Worm (Caenorhabditis elegans) whole organism, young adult: ENCODE measurements around the gene ensh-1.

Source experiments
- B0261.1 ChIP-seq: sonication (generic microtip); optimal IDR thresholded peaks from 2 replicates; lab custom pipeline; 2016; ENCODE audit warnings: mild to moderate bottlenecking, missing genetic modification characterization, moderate library complexity, missing compliant biosample characterization
- B0336.3 ChIP-seq: fragments of 200-800 bp; sonication (Bioruptor generic); IDR thresholded peaks from 2 replicates; pipeline ENCODE4 v1.3.6; 2022; ENCODE audit warnings: missing genetic modification characterization, missing compliant biosample characterization
- C06A6.2 ChIP-seq: fragments of 200-800 bp; sonication (Bioruptor generic); conservative IDR thresholded peaks from 2 replicates; pipeline ENCODE4 v1.3.6; 2022; ENCODE audit warnings: missing genetic modification characterization, missing compliant biosample characterization
- D2030.7 ChIP-seq: fragments of 200-800 bp; sonication (Bioruptor generic); IDR thresholded peaks from 2 replicates; pipeline ENCODE4 v1.3.6; 2022; ENCODE audit warnings: missing genetic modification reagents, missing genetic modification characterization, missing compliant biosample characterization
- F10E7.11 ChIP-seq: sonication (generic microtip); optimal IDR thresholded peaks from 2 replicates; lab custom pipeline; 2017; ENCODE audit warnings: mild to moderate bottlenecking, missing genetic modification characterization, moderate library complexity, missing compliant biosample characterization
- F23B12.7 ChIP-seq: sonication (generic microtip); optimal IDR thresholded peaks from 2 replicates; lab custom pipeline; 2017; ENCODE audit warnings: missing genetic modification characterization, mild to moderate bottlenecking, missing compliant biosample characterization, antibody characterized with exemption, moderate library complexity; ENCODE audit not compliant: insufficient read depth
- F33H1.4 ChIP-seq: fragments of 200-800 bp; sonication (Bioruptor generic); IDR thresholded peaks from 2 replicates; pipeline ENCODE4 v1.3.6; 2022; ENCODE audit warnings: missing genetic modification reagents, missing genetic modification characterization, missing compliant biosample characterization
- F37B4.10 ChIP-seq: fragments of 200-800 bp; sonication (Bioruptor generic); IDR thresholded peaks from 2 replicates; pipeline ENCODE4 v1.3.6; 2022; ENCODE audit warnings: missing genetic modification characterization, missing compliant biosample characterization
- F39B2.1 ChIP-seq: fragments of 200-800 bp; sonication (Bioruptor generic); IDR thresholded peaks from 2 replicates; pipeline ENCODE4 v1.3.6; 2022; ENCODE audit warnings: missing genetic modification reagents, missing genetic modification characterization, missing compliant biosample characterization
- F52B5.7 ChIP-seq: sonication (generic microtip); optimal IDR thresholded peaks from 2 replicates; lab custom pipeline; 2016; ENCODE audit warnings: mild to moderate bottlenecking, missing genetic modification characterization, missing compliant biosample characterization
- F55B11.4 ChIP-seq: sonication (generic microtip); optimal IDR thresholded peaks from 2 replicates; lab custom pipeline; 2016; ENCODE audit warnings: missing compliant biosample characterization, missing genetic modification characterization, borderline replicate concordance; ENCODE audit not compliant: insufficient read depth
- F57A8.1 ChIP-seq: fragments of 200-800 bp; sonication (Bioruptor generic); optimal IDR thresholded peaks from 2 replicates; lab custom pipeline; 2018; ENCODE audit warnings: mild to moderate bottlenecking, missing genetic modification characterization, moderate library complexity, missing compliant biosample characterization
- F57C9.4 ChIP-seq: sonication (generic microtip); optimal IDR thresholded peaks from 2 replicates; lab custom pipeline; 2017; ENCODE audit warnings: mild to moderate bottlenecking, missing genetic modification characterization, missing compliant biosample characterization
- K12H6.12 ChIP-seq: fragments of 200-800 bp; sonication (Bioruptor generic); optimal IDR thresholded peaks from 2 replicates; lab custom pipeline; 2018; ENCODE audit warnings: mild to moderate bottlenecking, missing genetic modification characterization, missing compliant biosample characterization
- T07F8.4 ChIP-seq: sonication (generic microtip); optimal IDR thresholded peaks from 2 replicates; lab custom pipeline; 2016; ENCODE audit warnings: mild to moderate bottlenecking, missing genetic modification characterization, moderate library complexity, missing compliant biosample characterization
- Y53G8AR.9 ChIP-seq: fragments of 200-800 bp; sonication (Bioruptor generic); conservative IDR thresholded peaks from 2 replicates; pipeline ENCODE4 v1.3.6; 2022; ENCODE audit warnings: missing genetic modification reagents, missing genetic modification characterization, missing compliant biosample characterization
- Y56A3A.18 ChIP-seq: fragments of 200-800 bp; sonication (Bioruptor generic); IDR thresholded peaks from 2 replicates; pipeline ENCODE4 v1.3.6; 2022; ENCODE audit warnings: missing genetic modification reagents, missing genetic modification characterization, missing compliant biosample characterization
- Y79H2A.3 ChIP-seq: fragments of 200-800 bp; sonication (Bioruptor generic); conservative IDR thresholded peaks from 2 replicates; pipeline ENCODE4 v1.3.6; 2022; ENCODE audit warnings: missing genetic modification reagents, missing genetic modification characterization, missing compliant biosample characterization
- Y95B8A.8 ChIP-seq: fragments of 200-800 bp; sonication (Bioruptor generic); IDR thresholded peaks from 2 replicates; pipeline ENCODE4 v1.3.6; 2022; ENCODE audit warnings: missing genetic modification reagents, missing genetic modification characterization, missing compliant biosample characterization
- athp-1 ChIP-seq: sonication (generic microtip); optimal IDR thresholded peaks from 2 replicates; lab custom pipeline; 2017; ENCODE audit warnings: mild to moderate bottlenecking, missing genetic modification characterization, missing compliant biosample characterization
- attf-3 ChIP-seq: fragments of 200-800 bp; sonication (Bioruptor generic); conservative IDR thresholded peaks from 2 replicates; pipeline ENCODE4 v1.3.6; 2022; ENCODE audit warnings: missing genetic modification reagents, missing genetic modification characterization, missing compliant biosample characterization
- bed-2 ChIP-seq: fragments of 200-800 bp; sonication (Bioruptor generic); IDR thresholded peaks from 2 replicates; pipeline ENCODE4 v1.3.6; 2022; ENCODE audit warnings: missing genetic modification reagents, missing genetic modification characterization, missing compliant biosample characterization
- ceh-27 ChIP-seq: fragments of 200-800 bp; sonication (Bioruptor generic); optimal IDR thresholded peaks from 2 replicates; lab custom pipeline; 2018; ENCODE audit warnings: mild to moderate bottlenecking, missing genetic modification characterization, moderate library complexity, missing compliant biosample characterization
- die-1 ChIP-seq: sonication (generic microtip); optimal IDR thresholded peaks from 2 replicates; lab custom pipeline; 2016; ENCODE audit warnings: missing genotype, mild to moderate bottlenecking, missing genetic modification characterization, missing compliant biosample characterization
- dpl-1 ChIP-seq: fragments of 150-350 bp; optimal IDR thresholded peaks from 2 replicates; lab custom pipeline; 2014; ENCODE audit warnings: missing biosample characterization, missing genetic modification reagents, missing genetic modification characterization
- egl-18 ChIP-seq: fragments of 200-800 bp; sonication (Bioruptor generic); IDR thresholded peaks from 2 replicates; pipeline ENCODE4 v1.3.6; 2022; ENCODE audit warnings: missing genetic modification reagents, missing genetic modification characterization, missing compliant biosample characterization
- hlh-26 ChIP-seq: fragments of 200-800 bp; sonication (Bioruptor generic); conservative IDR thresholded peaks from 2 replicates; pipeline ENCODE4 v1.3.6; 2022; ENCODE audit warnings: missing genetic modification reagents, missing genetic modification characterization, missing compliant biosample characterization
- hmg-1.2 ChIP-seq: fragments of 200-800 bp; sonication (Bioruptor generic); IDR thresholded peaks from 2 replicates; pipeline ENCODE4 v1.3.6; 2022; ENCODE audit warnings: missing genetic modification reagents, missing genetic modification characterization, missing compliant biosample characterization
- lag-1 ChIP-seq: fragments of 200-800 bp; sonication (Bioruptor generic); IDR thresholded peaks from 2 replicates; pipeline ENCODE4 v1.3.6; 2022; ENCODE audit warnings: missing genetic modification reagents, missing genetic modification characterization, missing compliant biosample characterization
- let-526 ChIP-seq: fragments of 200-800 bp; sonication (Bioruptor generic); IDR thresholded peaks from 2 replicates; pipeline ENCODE4 v1.3.6; 2022; ENCODE audit warnings: missing genetic modification reagents, missing genetic modification characterization, missing compliant biosample characterization
- lin-54 ChIP-seq: fragments of 200-800 bp; sonication (Bioruptor generic); optimal IDR thresholded peaks from 2 replicates; lab custom pipeline; 2018; ENCODE audit warnings: mild to moderate bottlenecking, missing genetic modification characterization, missing compliant biosample characterization
- lsl-1 ChIP-seq: fragments of 200-800 bp; sonication (Bioruptor generic); optimal IDR thresholded peaks from 2 replicates; lab custom pipeline; 2018; ENCODE audit warnings: mild to moderate bottlenecking, missing genetic modification characterization, moderate library complexity, missing compliant biosample characterization
- lsy-27 ChIP-seq: sonication (generic microtip); optimal IDR thresholded peaks from 2 replicates; lab custom pipeline; 2017; ENCODE audit warnings: missing genetic modification characterization, mild to moderate bottlenecking, missing compliant biosample characterization, antibody characterized with exemption, missing genotype, borderline replicate concordance; ENCODE audit not compliant: insufficient read depth
- madf-6 ChIP-seq: fragments of 200-800 bp; sonication (Bioruptor generic); IDR thresholded peaks from 2 replicates; pipeline ENCODE4 v1.3.6; 2022; ENCODE audit warnings: missing genetic modification reagents, missing genetic modification characterization, missing compliant biosample characterization
- nhr-179 ChIP-seq: sonication (generic microtip); optimal IDR thresholded peaks from 2 replicates; lab custom pipeline; 2016; ENCODE audit warnings: mild to moderate bottlenecking, missing genetic modification characterization, missing compliant biosample characterization
- nhr-80 ChIP-seq: sonication (generic microtip); optimal IDR thresholded peaks from 2 replicates; lab custom pipeline; 2016; ENCODE audit warnings: missing genetic modification characterization, missing compliant biosample characterization
- nhr-90 ChIP-seq: sonication (generic microtip); optimal IDR thresholded peaks from 2 replicates; lab custom pipeline; 2016; ENCODE audit warnings: missing genotype, mild to moderate bottlenecking, missing genetic modification characterization, missing compliant biosample characterization
- pbrm-1 ChIP-seq: fragments of 200-800 bp; sonication (Bioruptor generic); IDR thresholded peaks from 2 replicates; pipeline ENCODE4 v1.3.6; 2022; ENCODE audit warnings: missing genetic modification reagents, missing genetic modification characterization, missing compliant biosample characterization
- rec-8 ChIP-seq, 2 experiments: sonication (generic microtip); optimal IDR thresholded peaks; 2 replicates each; lab custom pipeline; 2016; ENCODE audit warnings: mild to moderate bottlenecking in 2 of 2, missing genetic modification characterization in 2 of 2, missing genetic modification reagents in 2 of 2, missing genotype in 2 of 2, missing biosample characterization in 1 of 2, missing compliant biosample characterization in 1 of 2, moderate library complexity in 1 of 2
- repo-1 ChIP-seq: sonication (generic microtip); optimal IDR thresholded peaks from 2 replicates; lab custom pipeline; 2017; ENCODE audit warnings: mild to moderate bottlenecking, missing genetic modification characterization, missing compliant biosample characterization
- sea-2 ChIP-seq: fragments of 200-800 bp; sonication (Bioruptor generic); IDR thresholded peaks from 2 replicates; pipeline ENCODE4 v1.3.6; 2022; ENCODE audit warnings: missing genetic modification characterization, missing compliant biosample characterization
- snpc-1.1 ChIP-seq: sonication (generic microtip); optimal IDR thresholded peaks from 2 replicates; lab custom pipeline; 2017; ENCODE audit warnings: missing genetic modification characterization, mild to moderate bottlenecking, missing compliant biosample characterization, antibody characterized with exemption, moderate library complexity, missing genotype, missing genetic modification reagents; ENCODE audit not compliant: insufficient read depth
- tbx-9 ChIP-seq: sonication (generic microtip); optimal IDR thresholded peaks from 2 replicates; lab custom pipeline; 2016; ENCODE audit warnings: borderline replicate concordance, missing genetic modification characterization, inconsistent platforms, missing compliant biosample characterization
- tlf-1 ChIP-seq: fragments of 200-800 bp; sonication (Bioruptor generic); optimal IDR thresholded peaks from 2 replicates; lab custom pipeline; 2018; ENCODE audit warnings: mild to moderate bottlenecking, missing genetic modification characterization, missing compliant biosample characterization
- unc-130 ChIP-seq: sonication (generic microtip); optimal IDR thresholded peaks from 2 replicates; lab custom pipeline; 2016; ENCODE audit warnings: missing genetic modification reagents, missing genetic modification characterization, missing compliant biosample characterization
- zfh-2 ChIP-seq: fragments of 200-800 bp; sonication (Bioruptor generic); conservative IDR thresholded peaks from 2 replicates; pipeline ENCODE4 v1.3.6; 2022; ENCODE audit warnings: missing genetic modification reagents, missing genetic modification characterization, missing compliant biosample characterization
- ztf-22 ChIP-seq: fragments of 200-800 bp; sonication (Bioruptor generic); optimal IDR thresholded peaks from 2 replicates; lab custom pipeline; 2018; ENCODE audit warnings: mild to moderate bottlenecking, missing genetic modification characterization, moderate library complexity, missing compliant biosample characterization
- ztf-26 ChIP-seq: sonication (generic microtip); optimal IDR thresholded peaks from 2 replicates; lab custom pipeline; 2017; ENCODE audit warnings: missing genetic modification characterization, missing compliant biosample characterization
- ztf-3 ChIP-seq: fragments of 200-800 bp; sonication (Bioruptor generic); optimal IDR thresholded peaks from 2 replicates; lab custom pipeline; 2018; ENCODE audit warnings: mild to moderate bottlenecking, missing genetic modification characterization, missing compliant biosample characterization

Gene ensh-1

DNA sequence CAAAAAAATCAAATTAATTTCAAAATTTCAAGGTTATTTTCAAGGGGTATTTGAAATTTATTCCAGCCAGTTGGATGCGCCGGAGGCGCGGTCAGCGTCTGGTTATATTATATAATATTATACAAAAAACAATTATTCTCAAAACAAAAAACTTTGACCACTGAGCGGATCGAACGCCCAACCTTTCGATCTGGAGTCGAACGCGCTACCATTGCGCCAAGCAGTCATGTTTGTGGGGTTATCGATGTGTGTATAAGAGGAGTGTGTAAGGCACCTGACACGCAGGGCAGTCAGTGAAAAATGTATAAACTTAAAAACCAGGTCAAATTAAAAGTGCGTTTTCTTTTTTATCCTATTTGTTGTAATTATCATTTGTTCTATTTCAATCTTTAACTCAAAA, 38.9 kb downstream of the ensh-1 start (continued):
- TF ChIP-seq sea-2 (no peak), let-526 (GFP tag; lab: Robert Waterston, UW) (no peak), rec-8 (tag; optimal IDR thresholded peaks at IDR 0.05; lab: Kevin White, UChicago) (no peak), F23B12.7 (peak; percentile 29), F10E7.11 (no peak), F33H1.4 (no peak), T07F8.4 (tag; lab: Kevin White, UChicago) (no peak), die-1 (tag; lab: Kevin White, UChicago) (peak; percentile 68), zfh-2 (GFP tag; lab: Robert Waterston, UW) (no peak), lsy-27 (tag; lab: Kevin White, UChicago) (no peak), C06A6.2 (no peak), dpl-1 (GFP tag; lab: Kevin White, UChicago) (no peak), ceh-27 (GFP tag; lab: Kevin White, UChicago) (no peak), nhr-90 (tag; lab: Kevin White, UChicago) (peak; percentile 13), tlf-1 (GFP tag; lab: Kevin White, UChicago) (no peak), Y56A3A.18 (GFP tag; lab: Robert Waterston, UW) (no peak), lin-54 (no peak), F57C9.4 (tag; lab: Kevin White, UChicago) (no peak), nhr-80 (tag; lab: Kevin White, UChicago) (no peak), hmg-1.2 (peak; percentile 68), F39B2.1 (no peak), hlh-26 (no peak), attf-3 (GFP tag; lab: Robert Waterston, UW) (no peak), egl-18 (GFP tag; lab: Robert Waterston, UW) (no peak), F55B11.4 (no peak), Y53G8AR.9 (GFP tag; lab: Robert Waterston, UW) (no peak), bed-2 (GFP tag; lab: Robert Waterston, UW) (no peak), tbx-9 (tag; lab: Kevin White, UChicago) (no peak), K12H6.12 (tag; lab: Kevin White, UChicago) (no peak), lag-1 (GFP tag; lab: Robert Waterston, UW) (no peak), repo-1 (tag; lab: Kevin White, UChicago) (no peak), B0336.3 (GFP tag; lab: Robert Waterston, UW) (no peak), ztf-22 (GFP tag; lab: Kevin White, UChicago) (no peak), F57A8.1 (GFP tag; lab: Kevin White, UChicago) (no peak), Y95B8A.8 (GFP tag; lab: Robert Waterston, UW) (no peak), F37B4.10 (GFP tag; lab: Robert Waterston, UW) (no peak), pbrm-1 (peak; percentile 69), madf-6 (GFP tag; lab: Robert Waterston, UW) (no peak), B0261.1 (tag; lab: Kevin White, UChicago) (peak; percentile 77), snpc-1.1 (no peak), D2030.7 (GFP tag; lab: Robert Waterston, UW) (peak; percentile 57), ztf-3 (GFP tag; lab: Kevin White, UChicago) (no peak), ztf-26 (no peak), nhr-179 (no peak), athp-1 (tag; lab: Kevin White, UChicago) (no peak), unc-130 (GFP tag; lab: Kevin White, UChicago) (no peak), F52B5.7 (tag; lab: Kevin White, UChicago) (no peak), lsl-1 (no peak), Y79H2A.3 (GFP tag; lab: Robert Waterston, UW) (no peak)
